Worm (Caenorhabditis elegans) whole organism, L2 larva: ENCODE measurements around the gene K08D8.9.

ENCODE experiments used
- C34F6.9 ChIP-seq: fragments of 150-350 bp; optimal IDR thresholded peaks from 2 replicates; lab custom pipeline; 2014; ENCODE audit warnings: missing biosample characterization, missing genetic modification characterization
- aly-2 ChIP-seq: fragments of 150-350 bp; optimal IDR thresholded peaks from 2 replicates; lab custom pipeline; 2014; ENCODE audit warnings: missing biosample characterization, missing genetic modification characterization
- ama-1 ChIP-seq: fragments of 150-350 bp; optimal IDR thresholded peaks from 2 replicates; lab custom pipeline; 2018; ENCODE audit warnings: inconsistent platforms
- ceh-82 ChIP-seq: fragments of 150-350 bp; optimal IDR thresholded peaks from 2 replicates; lab custom pipeline; 2014; ENCODE audit warnings: missing biosample characterization, missing genetic modification characterization
- lin-13 ChIP-seq: fragments of 150-350 bp; optimal IDR thresholded peaks from 2 replicates; lab custom pipeline; 2014; ENCODE audit warnings: missing biosample characterization, missing genetic modification reagents, missing genetic modification characterization
- lin-39 ChIP-seq: fragments of 150-350 bp; optimal IDR thresholded peaks from 2 replicates; lab custom pipeline; 2014; ENCODE audit warnings: missing biosample characterization, missing genetic modification reagents, missing genetic modification characterization
- nhr-11 ChIP-seq: fragments of 150-350 bp; optimal IDR thresholded peaks from 2 replicates; lab custom pipeline; 2014; ENCODE audit warnings: missing biosample characterization, missing genetic modification characterization
- nhr-237 ChIP-seq: fragments of 150-350 bp; optimal IDR thresholded peaks from 2 replicates; lab custom pipeline; 2014; ENCODE audit warnings: missing biosample characterization, missing genetic modification characterization
- nhr-25 ChIP-seq: fragments of 150-350 bp; sonication (generic microtip); optimal IDR thresholded peaks from 3 replicates; lab custom pipeline; 2014; ENCODE audit warnings: missing biosample characterization, missing genetic modification characterization
- peb-1 ChIP-seq: fragments of 150-350 bp; optimal IDR thresholded peaks from 2 replicates; lab custom pipeline; 2014; ENCODE audit warnings: missing biosample characterization, missing genetic modification characterization
- zag-1 ChIP-seq: fragments of 150-350 bp; optimal IDR thresholded peaks from 2 replicates; lab custom pipeline; 2014; ENCODE audit warnings: missing biosample characterization, missing genetic modification characterization

DNA sequence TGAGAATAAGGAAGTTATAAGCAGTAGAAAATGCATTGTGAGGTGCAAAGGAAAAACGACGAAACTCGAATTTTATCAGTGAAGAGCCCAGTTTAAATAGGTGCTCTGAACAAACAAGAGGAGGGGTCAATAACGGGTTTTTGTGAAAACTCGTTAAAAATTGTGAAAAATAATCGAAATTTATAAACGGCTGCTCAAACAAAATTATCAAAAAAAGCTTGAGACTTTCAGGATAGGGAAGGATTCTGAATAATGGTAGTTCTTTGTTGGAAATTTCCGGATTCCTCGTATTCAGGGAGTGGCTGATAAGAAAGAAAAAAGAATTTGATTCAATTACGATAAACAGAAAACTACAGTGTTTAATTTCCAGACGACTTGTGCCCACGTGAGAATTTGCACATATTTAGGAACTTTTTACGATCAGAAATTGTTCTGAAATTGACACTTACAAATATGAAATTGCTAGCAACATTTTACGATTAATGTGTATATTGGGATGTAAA, 28.0 kb upstream of the K08D8.9 start, which contains the start of gene clec-187:
- TF ChIP-seq zag-1 (tag; lab: Kevin White, UChicago) (no peak), lin-13 (GFP tag; lab: Kevin White, UChicago) (no peak), peb-1 (tag; lab: Kevin White, UChicago) (no peak), nhr-11 (tag; lab: Kevin White, UChicago) (no peak), ama-1 (lab: Kevin White, UChicago) (no peak), nhr-25 (no peak), nhr-237 (tag; lab: Kevin White, UChicago) (no peak), aly-2 (tag; lab: Kevin White, UChicago) (no peak), C34F6.9 (no peak), lin-39 (no peak), ceh-82 (tag; lab: Kevin White, UChicago) (no peak)
